Worm (Caenorhabditis elegans) whole organism, L3 larva: ENCODE measurements around the gene unc-82.
A peak's percentile ranks its signal among the peaks of the same experiment; 100 is the strongest.
"Not testable (repeated sequence)": the region's sequence is repeated elsewhere in the genome, so short reads cannot be mapped to it uniquely, and the experiment has no call there.

ENCODE experiments used
- aly-2 ChIP-seq: fragments of 150-350 bp; optimal IDR thresholded peaks from 2 replicates; lab custom pipeline; 2014; ENCODE audit warnings: missing biosample characterization, missing genetic modification characterization
- ama-1 ChIP-seq: fragments of 150-350 bp; optimal IDR thresholded peaks from 2 replicates; lab custom pipeline; 2018
- ceh-28 ChIP-seq: fragments of 150-350 bp; optimal IDR thresholded peaks from 2 replicates; lab custom pipeline; 2014; ENCODE audit warnings: missing biosample characterization, missing genetic modification reagents, missing genetic modification characterization
- ceh-9 ChIP-seq: sonication (generic microtip); optimal IDR thresholded peaks from 2 replicates; lab custom pipeline; 2018; ENCODE audit warnings: missing biosample characterization, missing genetic modification characterization
- egl-5 ChIP-seq: fragments of 150-350 bp; optimal IDR thresholded peaks from 2 replicates; lab custom pipeline; 2017; ENCODE audit warnings: missing biosample characterization, missing genetic modification reagents, missing genetic modification characterization, inconsistent platforms
- elt-1 ChIP-seq: fragments of 150-350 bp; optimal IDR thresholded peaks from 2 replicates; lab custom pipeline; 2014; ENCODE audit warnings: missing biosample characterization, missing genetic modification characterization
- elt-2 ChIP-seq: sonication (generic microtip); optimal IDR thresholded peaks from 2 replicates; lab custom pipeline; 2016; ENCODE audit warnings: missing genetic modification reagents, mild to moderate bottlenecking, missing genetic modification characterization, missing compliant biosample characterization
- elt-3 ChIP-seq, 3 experiments: fragments of 150-350 bp in 1 of 3; sonication (generic microtip) in 2 of 3; optimal IDR thresholded peaks; 2 replicates in 2 of 3; 4 replicates in 1 of 3; lab custom pipeline; 2014 to 2017; ENCODE audit warnings: missing biosample characterization in 3 of 3, missing genetic modification characterization in 3 of 3
- fkh-10 ChIP-seq: sonication (generic microtip); optimal IDR thresholded peaks from 2 replicates; lab custom pipeline; 2017; ENCODE audit warnings: missing biosample characterization, missing genetic modification reagents, missing genetic modification characterization
- fos-1 ChIP-seq: fragments of 150-350 bp; optimal IDR thresholded peaks from 2 replicates; lab custom pipeline; 2014; ENCODE audit warnings: missing biosample characterization, missing genetic modification characterization
- hmg-11 ChIP-seq: sonication (generic microtip); optimal IDR thresholded peaks from 2 replicates; lab custom pipeline; 2016; ENCODE audit warnings: missing genetic modification characterization, missing compliant biosample characterization
- jun-1 ChIP-seq: fragments of 150-350 bp; optimal IDR thresholded peaks from 2 replicates; lab custom pipeline; 2014; ENCODE audit warnings: missing biosample characterization, missing genetic modification reagents, missing genetic modification characterization
- lin-15B ChIP-seq: fragments of 150-350 bp; optimal IDR thresholded peaks from 2 replicates; lab custom pipeline; 2014; ENCODE audit warnings: missing biosample characterization, missing genetic modification characterization
- lin-39 ChIP-seq: fragments of 150-350 bp; optimal IDR thresholded peaks from 2 replicates; lab custom pipeline; 2018; ENCODE audit warnings: missing biosample characterization, missing genetic modification reagents, missing genetic modification characterization
- lsy-12 ChIP-seq: sonication (generic microtip); optimal IDR thresholded peaks from 2 replicates; lab custom pipeline; 2016; ENCODE audit warnings: mild to moderate bottlenecking, missing genetic modification characterization, missing compliant biosample characterization
- mdl-1 ChIP-seq: fragments of 150-350 bp; optimal IDR thresholded peaks from 2 replicates; lab custom pipeline; 2014; ENCODE audit warnings: missing biosample characterization, missing genetic modification characterization
- mml-1 ChIP-seq: fragments of 150-350 bp; sonication (generic microtip); optimal IDR thresholded peaks from 3 replicates; lab custom pipeline; 2014; ENCODE audit warnings: missing biosample characterization, missing genetic modification characterization
- nfya-1 ChIP-seq: sonication (generic microtip); optimal IDR thresholded peaks from 2 replicates; lab custom pipeline; 2017; ENCODE audit warnings: missing genetic modification characterization, mild to moderate bottlenecking, missing compliant biosample characterization, antibody characterized with exemption, moderate library complexity; ENCODE audit not compliant: insufficient read depth
- nhr-11 ChIP-seq: fragments of 150-350 bp; optimal IDR thresholded peaks from 2 replicates; lab custom pipeline; 2014; ENCODE audit warnings: missing biosample characterization, missing genetic modification characterization
- nhr-23 ChIP-seq: fragments of 150-350 bp; optimal IDR thresholded peaks from 2 replicates; lab custom pipeline; 2014; ENCODE audit warnings: missing biosample characterization, missing genetic modification reagents, missing genetic modification characterization
- nhr-237 ChIP-seq: fragments of 150-350 bp; optimal IDR thresholded peaks from 2 replicates; lab custom pipeline; 2014; ENCODE audit warnings: missing biosample characterization, missing genetic modification characterization
- nhr-25 ChIP-seq: sonication (generic microtip); optimal IDR thresholded peaks from 2 replicates; lab custom pipeline; 2017; ENCODE audit warnings: missing biosample characterization, missing genetic modification characterization
- nhr-28 ChIP-seq: fragments of 150-350 bp; optimal IDR thresholded peaks from 2 replicates; lab custom pipeline; 2014; ENCODE audit warnings: missing biosample characterization, missing genetic modification characterization
- nhr-43 ChIP-seq: sonication (generic microtip); optimal IDR thresholded peaks from 2 replicates; lab custom pipeline; 2016; ENCODE audit warnings: mild to moderate bottlenecking, missing genetic modification characterization, missing compliant biosample characterization; ENCODE audit not compliant: poor library complexity, severe bottlenecking
- nhr-67 ChIP-seq: fragments of 150-350 bp; optimal IDR thresholded peaks from 2 replicates; lab custom pipeline; 2014; ENCODE audit warnings: missing biosample characterization, missing genetic modification characterization
- pha-4 ChIP-seq: fragments of 150-350 bp; optimal IDR thresholded peaks from 2 replicates; lab custom pipeline; 2014; ENCODE audit warnings: missing biosample characterization, missing genetic modification reagents, missing genetic modification characterization
- pqm-1 ChIP-seq: fragments of 150-350 bp; optimal IDR thresholded peaks from 2 replicates; lab custom pipeline; 2017; ENCODE audit warnings: missing biosample characterization, missing genetic modification characterization, inconsistent platforms
- sea-2 ChIP-seq: fragments of 150-350 bp; sonication (generic microtip); optimal IDR thresholded peaks from 4 replicates; lab custom pipeline; 2014; ENCODE audit warnings: missing biosample characterization, missing genetic modification reagents, missing genetic modification characterization
- snpc-4 ChIP-seq: fragments of 150-350 bp; optimal IDR thresholded peaks from 2 replicates; lab custom pipeline; 2014; ENCODE audit warnings: missing biosample characterization, missing genetic modification characterization
- tbx-2 ChIP-seq: sonication (generic microtip); optimal IDR thresholded peaks from 2 replicates; lab custom pipeline; 2016; ENCODE audit warnings: mild to moderate bottlenecking, missing genetic modification characterization, missing compliant biosample characterization
- unc-39 ChIP-seq: sonication (generic microtip); optimal IDR thresholded peaks from 4 replicates; lab custom pipeline; 2017; ENCODE audit warnings: missing biosample characterization, missing genetic modification characterization
- unc-62 ChIP-seq: fragments of 150-350 bp; sonication (generic microtip); optimal IDR thresholded peaks from 4 replicates; lab custom pipeline; 2014; ENCODE audit warnings: missing biosample characterization, missing genetic modification reagents, missing genetic modification characterization
- ztf-4 ChIP-seq: fragments of 150-350 bp; optimal IDR thresholded peaks from 2 replicates; lab custom pipeline; 2014; ENCODE audit warnings: missing biosample characterization, missing genetic modification characterization

Gene unc-82

ce11 chrIV:7424198-7424597 lies at the start of gene unc-82:
TSS of gene unc-82 (plus strand) at chrIV:7424498.
- TF ChIP-seq lin-15B (tag; lab: Kevin White, UChicago) (no peak), fkh-10 (GFP tag; lab: Kevin White, UChicago) (no peak), ceh-28 (no peak), ztf-4 (tag; lab: Kevin White, UChicago) (no peak), aly-2 (tag; lab: Kevin White, UChicago) (no peak), nfya-1 (tag; lab: Kevin White, UChicago) (no peak), nhr-23 (no peak), tbx-2 (no peak), ama-1 (lab: Kevin White, UChicago) (no peak), nhr-28 (no peak), lin-39 (no peak), pqm-1 (tag; lab: Kevin White, UChicago) (no peak), nhr-11 (tag; lab: Kevin White, UChicago) (no peak), nhr-67 (tag; lab: Kevin White, UChicago) (no peak), elt-1 (no peak), jun-1 (tag; lab: Kevin White, UChicago) (no peak), nhr-237 (tag; lab: Kevin White, UChicago) (no peak), elt-2 (tag; lab: Kevin White, UChicago) (no peak), sea-2 (GFP tag; lab: Kevin White, UChicago) (no peak)

ce11 chrIV:7374847-7375246 lies 49.5 kb upstream of the unc-82 start, which contains the start of gene T12B3.3:
TSS of gene T12B3.3 (plus strand) at chrIV:7375147.
- not testable (repeated sequence) for TF ChIP-seq ama-1 (lab: Kevin White, UChicago); pqm-1 (tag; lab: Kevin White, UChicago); nhr-43 (tag; lab: Kevin White, UChicago)
- TF ChIP-seq, all 47 proteins: peak for 0; not testable (repeated sequence) for 47

- TF ChIP-seq snpc-4 (no peak), elt-3 (tag; optimal IDR thresholded peaks at IDR 0.05; lab: Kevin White, UChicago) (no peak), elt-2 (tag; lab: Kevin White, UChicago) (peak; percentile 1)
- TF ChIP-seq, all 47 proteins: peak for 1
Observed at ce11 chrIV:7376511-7376910, 47.8 kb upstream of the unc-82 start, which contains the start of gene T12B3.2. TSS of gene T12B3.2 (plus strand) at chrIV:7376811.

ce11 chrIV:7381754-7382153 lies 42.5 kb upstream of the unc-82 start, which contains the start of gene ptp-8:
TSS of gene ptp-8 (plus strand) at chrIV:7382054.
- no peak for TF ChIP-seq hmg-11 (tag; lab: Kevin White, UChicago)

ce11 chrIV:7386835-7387551 lies 37.3 kb upstream of the unc-82 start:
- TF ChIP-seq unc-62 (no peak), tbx-2 (peak; percentile 40), mdl-1 (tag; lab: Kevin White, UChicago) (no peak), nhr-28 (no peak), jun-1 (tag; lab: Kevin White, UChicago) (no peak), nfya-1 (tag; lab: Kevin White, UChicago) (peak; percentile 82), hmg-11 (tag; lab: Kevin White, UChicago) (peak; percentile 90), pha-4 (tag; lab: Kevin White, UChicago) (no peak), mml-1 (tag; lab: Kevin White, UChicago) (no peak), lin-39 (peak; percentile 71), fos-1 (tag; lab: Kevin White, UChicago) (no peak), nhr-25 (tag; lab: Kevin White, UChicago) (peak; percentile 44), aly-2 (tag; lab: Kevin White, UChicago) (no peak), unc-39 (tag; lab: Kevin White, UChicago) (no peak), lsy-12 (tag; lab: Kevin White, UChicago) (peak; percentile 8), egl-5 (tag; lab: Kevin White, UChicago) (no peak), lin-15B (tag; lab: Kevin White, UChicago) (peak; percentile 17), ceh-9 (no peak), nhr-23 (peak; percentile 11)
